Worm (Caenorhabditis elegans) whole organism, mixed stage, embryonic: ENCODE measurements around the gene nhr-124.

Experiments
- bed-3 ChIP-seq: fragments of 200-800 bp; sonication (Bioruptor generic); optimal IDR thresholded peaks from 3 replicates; lab custom pipeline; 2018; ENCODE audit warnings: mild to moderate bottlenecking, missing genetic modification characterization, moderate library complexity, missing compliant biosample characterization
- blmp-1 ChIP-seq: fragments of 150-350 bp; optimal IDR thresholded peaks from 2 replicates; lab custom pipeline; 2014; ENCODE audit warnings: missing biosample characterization, missing genetic modification characterization
- ceh-39 ChIP-seq: fragments of 150-350 bp; optimal IDR thresholded peaks from 2 replicates; lab custom pipeline; 2014; ENCODE audit warnings: missing biosample characterization, missing genetic modification characterization
- ceh-43 ChIP-seq: fragments of 200-800 bp; sonication (Bioruptor generic); optimal IDR thresholded peaks from 2 replicates; lab custom pipeline; 2018; ENCODE audit warnings: mild to moderate bottlenecking, missing genetic modification characterization, moderate library complexity, missing compliant biosample characterization
- ceh-83 ChIP-seq: fragments of 200-800 bp; sonication (Bioruptor generic); optimal IDR thresholded peaks from 2 replicates; lab custom pipeline; 2018; ENCODE audit warnings: mild to moderate bottlenecking, missing genetic modification characterization, missing compliant biosample characterization
- ces-1 ChIP-seq: fragments of 150-350 bp; optimal IDR thresholded peaks from 2 replicates; lab custom pipeline; 2014; ENCODE audit warnings: missing biosample characterization, missing genetic modification reagents, missing genetic modification characterization
- cnd-1 ChIP-seq: fragments of 200-800 bp; sonication (Bioruptor generic); optimal IDR thresholded peaks from 2 replicates; lab custom pipeline; 2018; ENCODE audit warnings: mild to moderate bottlenecking, missing genetic modification characterization, missing compliant biosample characterization
- drap-1 ChIP-seq: fragments of 200-800 bp; sonication (Bioruptor generic); optimal IDR thresholded peaks from 3 replicates; lab custom pipeline; 2018; ENCODE audit warnings: mild to moderate bottlenecking, missing genetic modification characterization, missing compliant biosample characterization
- elt-1 ChIP-seq: sonication (generic microtip); optimal IDR thresholded peaks from 2 replicates; lab custom pipeline; 2017; ENCODE audit warnings: missing genetic modification characterization, mild to moderate bottlenecking, missing compliant biosample characterization, antibody characterized with exemption, moderate library complexity, borderline replicate concordance; ENCODE audit not compliant: insufficient read depth
- elt-3 ChIP-seq: fragments of 150-350 bp; optimal IDR thresholded peaks from 2 replicates; lab custom pipeline; 2014; ENCODE audit warnings: missing biosample characterization, missing genetic modification characterization
- flh-1 ChIP-seq: fragments of 200-800 bp; sonication (Bioruptor generic); optimal IDR thresholded peaks from 2 replicates; lab custom pipeline; 2018; ENCODE audit warnings: mild to moderate bottlenecking, missing genetic modification characterization, moderate library complexity, missing compliant biosample characterization
- hlh-1 ChIP-seq: fragments of 150-350 bp; optimal IDR thresholded peaks from 2 replicates; lab custom pipeline; 2014; ENCODE audit warnings: missing biosample characterization, missing genetic modification reagents, missing genetic modification characterization
- lin-13 ChIP-seq: fragments of 150-350 bp; optimal IDR thresholded peaks from 2 replicates; lab custom pipeline; 2014; ENCODE audit warnings: missing biosample characterization, missing genetic modification characterization
- lin-32 ChIP-seq: fragments of 200-800 bp; sonication (Bioruptor generic); optimal IDR thresholded peaks from 2 replicates; lab custom pipeline; 2018; ENCODE audit warnings: mild to moderate bottlenecking, missing genetic modification characterization, missing compliant biosample characterization
- lsy-2 ChIP-seq: fragments of 150-350 bp; optimal IDR thresholded peaks from 2 replicates; lab custom pipeline; 2014; ENCODE audit warnings: missing biosample characterization, missing genetic modification characterization
- mab-5 ChIP-seq: fragments of 150-350 bp; optimal IDR thresholded peaks from 2 replicates; lab custom pipeline; 2014; ENCODE audit warnings: missing biosample characterization, missing genetic modification characterization
- mep-1 ChIP-seq: fragments of 150-350 bp; optimal IDR thresholded peaks from 2 replicates; lab custom pipeline; 2017; ENCODE audit warnings: missing biosample characterization, missing genetic modification reagents, missing genetic modification characterization, inconsistent platforms
- mls-2 ChIP-seq: sonication (generic microtip); optimal IDR thresholded peaks from 2 replicates; lab custom pipeline; 2016; ENCODE audit warnings: mild to moderate bottlenecking, missing genetic modification characterization, moderate library complexity, missing compliant biosample characterization
- nhr-12 ChIP-seq: fragments of 150-350 bp; optimal IDR thresholded peaks from 2 replicates; lab custom pipeline; 2014; ENCODE audit warnings: missing biosample characterization, missing genetic modification characterization
- nhr-237 ChIP-seq: fragments of 150-350 bp; optimal IDR thresholded peaks from 2 replicates; lab custom pipeline; 2014; ENCODE audit warnings: missing biosample characterization, missing genetic modification characterization
- nhr-28 ChIP-seq: fragments of 150-350 bp; optimal IDR thresholded peaks from 2 replicates; lab custom pipeline; 2014; ENCODE audit warnings: missing biosample characterization, missing genetic modification characterization
- nhr-76 ChIP-seq: sonication (generic microtip); optimal IDR thresholded peaks from 2 replicates; lab custom pipeline; 2017; ENCODE audit warnings: missing biosample characterization, missing genetic modification characterization
- pha-4 ChIP-seq: fragments of 150-350 bp; optimal IDR thresholded peaks from 2 replicates; lab custom pipeline; 2018; ENCODE audit warnings: missing biosample characterization, missing genetic modification reagents, missing genetic modification characterization
- sem-2 ChIP-seq: fragments of 200-800 bp; sonication (Bioruptor generic); optimal IDR thresholded peaks from 2 replicates; lab custom pipeline; 2018; ENCODE audit warnings: mild to moderate bottlenecking, missing genetic modification characterization, missing compliant biosample characterization
- snpc-4 ChIP-seq: fragments of 150-350 bp; optimal IDR thresholded peaks from 2 replicates; lab custom pipeline; 2014; ENCODE audit warnings: missing biosample characterization, missing genetic modification characterization
- sptf-1 ChIP-seq: sonication (generic microtip); optimal IDR thresholded peaks from 2 replicates; lab custom pipeline; 2017; ENCODE audit warnings: mild to moderate bottlenecking, missing genetic modification characterization, moderate library complexity, missing compliant biosample characterization
- tbx-8 ChIP-seq: fragments of 200-800 bp; sonication (Bioruptor generic); optimal IDR thresholded peaks from 2 replicates; lab custom pipeline; 2018; ENCODE audit warnings: mild to moderate bottlenecking, missing genetic modification characterization, moderate library complexity, missing compliant biosample characterization
- unc-120 ChIP-seq: sonication (generic microtip); optimal IDR thresholded peaks from 2 replicates; lab custom pipeline; 2017; ENCODE audit warnings: missing genetic modification characterization, missing compliant biosample characterization; ENCODE audit not compliant: poor library complexity, severe bottlenecking
- unc-39 ChIP-seq: fragments of 150-350 bp; optimal IDR thresholded peaks from 2 replicates; lab custom pipeline; 2014; ENCODE audit warnings: missing biosample characterization, missing genetic modification characterization
- unc-62 ChIP-seq: fragments of 150-350 bp; optimal IDR thresholded peaks from 2 replicates; lab custom pipeline; 2014; ENCODE audit warnings: missing biosample characterization, missing genetic modification reagents, missing genetic modification characterization
- zip-8 ChIP-seq: fragments of 150-350 bp; optimal IDR thresholded peaks from 2 replicates; lab custom pipeline; 2014; ENCODE audit warnings: missing biosample characterization, missing genetic modification characterization
- ztf-11 ChIP-seq: fragments of 150-350 bp; optimal IDR thresholded peaks from 2 replicates; lab custom pipeline; 2014; ENCODE audit warnings: missing biosample characterization, missing genetic modification characterization

nhr-124 gene

ce11 chrV:3921635-3922034 is 35.6 kb upstream of the nhr-124 start, which contains the start of gene srx-65:
Gene srx-65, plus strand, starts transcription at chrV:3921935.
- TF ChIP-seq snpc-4 (tag; lab: Kevin White, UChicago) (no peak), ceh-83 (GFP tag; lab: Kevin White, UChicago) (no peak), ces-1 (no peak), elt-1 (tag; lab: Kevin White, UChicago) (no peak), cnd-1 (tag; lab: Kevin White, UChicago) (no peak), nhr-12 (no peak), zip-8 (tag; lab: Kevin White, UChicago) (no peak), ceh-43 (no peak)
- TF ChIP-seq, all 35 proteins: peak for 0

- TF ChIP-seq pha-4 (no peak), ceh-43 (no peak), elt-1 (tag; lab: Kevin White, UChicago) (no peak), elt-3 (no peak), lin-32 (GFP tag; lab: Kevin White, UChicago) (no peak), tbx-8 (no peak), unc-120 (tag; lab: Kevin White, UChicago) (no peak), unc-62 (GFP tag; lab: Kevin White, UChicago) (no peak), drap-1 (GFP tag; lab: Kevin White, UChicago) (no peak), lin-13 (no peak), ceh-83 (GFP tag; lab: Kevin White, UChicago) (no peak), mep-1 (tag; lab: Kevin White, UChicago) (no peak), nhr-237 (tag; lab: Kevin White, UChicago) (no peak), nhr-28 (no peak), mab-5 (tag; lab: Kevin White, UChicago) (no peak)
These were observed 33.3 kb upstream of the nhr-124 start, which contains the start of gene srx-66 for ce11 chrV:3919289-3919688. Gene srx-66, plus strand, starts transcription at chrV:3919589.

ce11 chrV:3916480-3916879 is 30.5 kb upstream of the nhr-124 start, which contains the start of gene srx-67:
Gene srx-67, plus strand, starts transcription at chrV:3916780.
- TF ChIP-seq sem-2, result no peak
- TF ChIP-seq mls-2 (tag; lab: Kevin White, UChicago), result no peak
- TF ChIP-seq ces-1, result no peak
- TF ChIP-seq pha-4, result no peak
- no peak for TF ChIP-seq unc-120 (tag; lab: Kevin White, UChicago)
- TF ChIP-seq lin-13, result no peak
- TF ChIP-seq ztf-11, result no peak
- TF ChIP-seq nhr-28, result no peak
- TF ChIP-seq cnd-1 (tag; lab: Kevin White, UChicago), result no peak
- no peak for TF ChIP-seq unc-39
- TF ChIP-seq lsy-2 (tag; lab: Kevin White, UChicago), result no peak
- TF ChIP-seq ceh-39 (tag; lab: Kevin White, UChicago), result no peak
- TF ChIP-seq ceh-83 (GFP tag; lab: Kevin White, UChicago), result no peak
- no peak for TF ChIP-seq mab-5 (tag; lab: Kevin White, UChicago)
- no peak for TF ChIP-seq nhr-237 (tag; lab: Kevin White, UChicago)
- TF ChIP-seq mep-1 (tag; lab: Kevin White, UChicago), result no peak
- TF ChIP-seq drap-1 (GFP tag; lab: Kevin White, UChicago), result no peak

- TF ChIP-seq snpc-4 (tag; lab: Kevin White, UChicago), result no peak
- no peak for TF ChIP-seq pha-4
- no peak for TF ChIP-seq hlh-1
- TF ChIP-seq unc-62 (GFP tag; lab: Kevin White, UChicago), result no peak
- no peak for TF ChIP-seq flh-1 (GFP tag; lab: Kevin White, UChicago)
- TF ChIP-seq nhr-76 (tag; lab: Kevin White, UChicago), result no peak
- TF ChIP-seq mep-1 (tag; lab: Kevin White, UChicago), result no peak
- no peak for TF ChIP-seq zip-8 (tag; lab: Kevin White, UChicago)
- TF ChIP-seq elt-3, result no peak
- TF ChIP-seq sem-2, result no peak
- no peak for TF ChIP-seq mls-2 (tag; lab: Kevin White, UChicago)
- TF ChIP-seq blmp-1 (tag; lab: Kevin White, UChicago), result no peak
- no peak for TF ChIP-seq lin-13
- TF ChIP-seq ceh-43, result no peak
- no peak for TF ChIP-seq nhr-237 (tag; lab: Kevin White, UChicago)
- TF ChIP-seq, all 35 proteins: peak for 0
These were observed 27.1 kb upstream of the nhr-124 start for ce11 chrV:3913131-3913530.

ce11 chrV:3912472-3912871 is 26.5 kb upstream of the nhr-124 start, which contains the start of gene srx-68:
Gene srx-68, plus strand, starts transcription at chrV:3912772.
- TF ChIP-seq sptf-1 (tag; lab: Kevin White, UChicago) (no peak), bed-3 (no peak), tbx-8 (no peak), lin-13 (no peak), drap-1 (GFP tag; lab: Kevin White, UChicago) (no peak), ceh-39 (tag; lab: Kevin White, UChicago) (no peak), unc-39 (no peak), flh-1 (GFP tag; lab: Kevin White, UChicago) (no peak), elt-1 (tag; lab: Kevin White, UChicago) (no peak), ceh-43 (no peak), unc-120 (tag; lab: Kevin White, UChicago) (no peak), blmp-1 (tag; lab: Kevin White, UChicago) (no peak), zip-8 (tag; lab: Kevin White, UChicago) (no peak), pha-4 (no peak), ces-1 (no peak), nhr-237 (tag; lab: Kevin White, UChicago) (no peak)
